Worm (Caenorhabditis elegans): Measurements from ENCODE around the gene F16G10.9.

DNA sequence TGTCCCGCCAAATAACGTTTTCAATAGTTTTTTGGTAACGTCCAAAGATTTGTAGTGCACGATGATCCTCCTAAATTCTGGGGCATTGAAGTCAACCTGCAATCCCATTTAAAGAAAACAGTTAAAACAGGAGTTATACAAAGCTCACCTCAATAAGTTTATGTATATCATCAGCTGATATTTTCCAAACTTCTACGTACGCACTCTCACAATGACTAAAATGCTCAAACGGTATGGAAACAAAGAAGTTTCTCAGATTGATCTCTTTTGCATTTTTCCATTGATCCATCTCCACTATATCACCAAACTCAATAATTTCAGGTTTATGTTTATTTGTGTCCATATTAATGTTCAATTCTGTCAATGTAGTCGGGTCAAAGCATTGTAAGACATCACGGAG, 26.2 kb upstream of the F16G10.9 start:
- TF ChIP-seq snpc-4 (tag; optimal IDR thresholded peaks at IDR 0.05) = no peak
- TF ChIP-seq unc-62 (GFP tag; optimal IDR thresholded peaks at IDR 0.05) = no peak
- TF ChIP-seq elt-3 (tag; optimal IDR thresholded peaks at IDR 0.05) = no peak
- TF ChIP-seq ces-1 (GFP tag; optimal IDR thresholded peaks at IDR 0.05) = no peak
- TF ChIP-seq lsy-2 (tag; optimal IDR thresholded peaks at IDR 0.05) = no peak
- TF ChIP-seq flh-1 (GFP tag; optimal IDR thresholded peaks at IDR 0.05) = no peak
- TF ChIP-seq nhr-28 (tag; optimal IDR thresholded peaks at IDR 0.05) = no peak
- no peak for TF ChIP-seq mep-1 (tag; optimal IDR thresholded peaks at IDR 0.05)
- TF ChIP-seq ztf-11 (tag; optimal IDR thresholded peaks at IDR 0.05) = no peak
- no peak for TF ChIP-seq lin-13 (tag; optimal IDR thresholded peaks at IDR 0.05)
- TF ChIP-seq cnd-1 (tag; optimal IDR thresholded peaks at IDR 0.05) = no peak
